Fruit fly (Drosophila melanogaster): ENCODE results near the gene CG31909.

dm6 chr2L:7270270-7270669, 13.0 kb downstream of the CG31909 start:
- TF ChIP-seq CG8159 (tag; optimal IDR thresholded peaks at IDR 0.05) = peak; percentile 8
- no peak for TF ChIP-seq CG34367 (tag; optimal IDR thresholded peaks at IDR 0.05)
- peak; percentile 22 for TF ChIP-seq CG17806 (tag; optimal IDR thresholded peaks at IDR 0.05)
- no peak for TF ChIP-seq Snoo (tag; optimal IDR thresholded peaks at IDR 0.05)
- TF ChIP-seq fd96Ca (GFP tag; IDR thresholded peaks at IDR 0.05) = no peak
- no peak for TF ChIP-seq EcR (GFP tag; optimal IDR thresholded peaks at IDR 0.05)
- no peak for TF ChIP-seq CG32121 (GFP tag; IDR thresholded peaks at IDR 0.05)
- TF ChIP-seq CG15710 (tag; optimal IDR thresholded peaks at IDR 0.05) = no peak
